Worm (Caenorhabditis elegans) whole organism, L1 larva: ENCODE measurements around the gene ZK697.14.

Experiments
- Y116A8C.19 ChIP-seq: sonication (generic microtip); optimal IDR thresholded peaks from 2 replicates; lab custom pipeline; 2016; ENCODE audit warnings: missing compliant biosample characterization, missing genetic modification characterization, borderline replicate concordance
- ama-1 ChIP-seq: fragments of 150-350 bp; optimal IDR thresholded peaks from 2 replicates; lab custom pipeline; 2014
- ceh-82 ChIP-seq, 3 experiments: fragments of 150-350 bp in 1 of 3; sonication (generic microtip) in 2 of 3; optimal IDR thresholded peaks; 2 replicates each; lab custom pipeline; 2014 to 2017; ENCODE audit warnings: missing biosample characterization in 3 of 3, missing genetic modification characterization in 3 of 3
- mdl-1 ChIP-seq, 2 experiments: fragments of 150-350 bp; optimal IDR thresholded peaks; 2 replicates each; lab custom pipeline; 2014 to 2017; ENCODE audit warnings: missing biosample characterization in 2 of 2, missing genetic modification characterization in 2 of 2, inconsistent platforms in 1 of 2
- nhr-12 ChIP-seq: sonication (generic microtip); optimal IDR thresholded peaks from 2 replicates; lab custom pipeline; 2017; ENCODE audit warnings: missing biosample characterization, missing genetic modification characterization
- skn-1 ChIP-seq: fragments of 150-350 bp; optimal IDR thresholded peaks from 2 replicates; lab custom pipeline; 2014; ENCODE audit warnings: missing biosample characterization, missing genetic modification characterization
- snpc-4 ChIP-seq: fragments of 150-350 bp; optimal IDR thresholded peaks from 2 replicates; lab custom pipeline; 2014; ENCODE audit warnings: missing biosample characterization, missing genetic modification characterization
- unc-130 ChIP-seq: fragments of 150-350 bp; optimal IDR thresholded peaks from 2 replicates; lab custom pipeline; 2017; ENCODE audit warnings: missing biosample characterization, missing genetic modification characterization, inconsistent platforms
- unc-62 ChIP-seq: fragments of 150-350 bp; optimal IDR thresholded peaks from 2 replicates; lab custom pipeline; 2014; ENCODE audit warnings: missing biosample characterization, missing genetic modification reagents, missing genetic modification characterization
- zip-4 ChIP-seq: fragments of 200-800 bp; sonication (Bioruptor generic); optimal IDR thresholded peaks from 2 replicates; lab custom pipeline; 2018; ENCODE audit warnings: mild to moderate bottlenecking, missing genetic modification characterization, moderate library complexity, missing compliant biosample characterization

ce11 chrV:1752496-1752895 is 3.0 kb downstream of the ZK697.14 start, which contains the start of gene ZK697.1:
- TF ChIP-seq snpc-4 (tag; lab: Kevin White, UChicago): no peak
- TF ChIP-seq ama-1 (lab: Kevin White, UChicago): no peak
- TF ChIP-seq zip-4 (GFP tag; lab: Kevin White, UChicago): no peak
- TF ChIP-seq nhr-12 (tag; lab: Kevin White, UChicago): no peak
- TF ChIP-seq unc-130: no peak
- no peak for TF ChIP-seq Y116A8C.19 (tag; lab: Kevin White, UChicago)
- TF ChIP-seq mdl-1 (tag; optimal IDR thresholded peaks at IDR 0.05; lab: Kevin White, UChicago): no peak
- TF ChIP-seq ceh-82 (tag; optimal IDR thresholded peaks at IDR 0.05; lab: Kevin White, UChicago): no peak
- no peak for TF ChIP-seq skn-1 (tag; lab: Kevin White, UChicago)
- TF ChIP-seq unc-62: no peak
